Fruit fly (Drosophila melanogaster) ovary, adult (tissue): ENCODE results near the gene IntS10.

Experiments
- CG17801 ChIP-seq: fragments of 200-800 bp; optimal IDR thresholded peaks from 2 replicates; lab custom pipeline; 2019; ENCODE audit warnings: missing biosample characterization, mild to moderate bottlenecking, missing genetic modification characterization, moderate library complexity; ENCODE audit not compliant: partially characterized antibody

Gene IntS10

dm6 chr3L:3806330-3806729 is at the start of gene IntS10, which contains the start of the genes CG32264 and ntc:
Gene IntS10 (plus strand): TSS chr3L:3806710.
Gene CG32264 (minus strand): TSS chr3L:3806459.
Gene ntc (minus strand): TSS chr3L:3806459.
- peak; percentile 63 for TF ChIP-seq CG17801 (GFP tag; lab: Kevin White, UChicago)

dm6 chr3L:3758603-3759002 is 47.9 kb upstream of the IntS10 start:
- TF ChIP-seq CG17801 (GFP tag; lab: Kevin White, UChicago): no peak

dm6 chr3L:3760395-3760997 is 46.0 kb upstream of the IntS10 start:
- no peak for TF ChIP-seq CG17801 (GFP tag; lab: Kevin White, UChicago)

dm6 chr3L:3763335-3763734 is 43.2 kb upstream of the IntS10 start:
- no peak for TF ChIP-seq CG17801 (GFP tag; lab: Kevin White, UChicago)

dm6 chr3L:3764338-3764737 is 42.2 kb upstream of the IntS10 start:
- no peak for TF ChIP-seq CG17801 (GFP tag; lab: Kevin White, UChicago)

- TF ChIP-seq CG17801 (GFP tag; lab: Kevin White, UChicago): no peak
Observed at dm6 chr3L:3765782-3766520, 40.6 kb upstream of the IntS10 start.

- TF ChIP-seq CG17801 (GFP tag; lab: Kevin White, UChicago): no peak
Observed at dm6 chr3L:3766704-3767103, 39.8 kb upstream of the IntS10 start.

dm6 chr3L:3767825-3768224 is 38.7 kb upstream of the IntS10 start:
- TF ChIP-seq CG17801 (GFP tag; lab: Kevin White, UChicago): no peak

dm6 chr3L:3769157-3769556 is 37.4 kb upstream of the IntS10 start:
- TF ChIP-seq CG17801 (GFP tag; lab: Kevin White, UChicago): no peak

dm6 chr3L:3770823-3771222 is 35.7 kb upstream of the IntS10 start:
- no peak for TF ChIP-seq CG17801 (GFP tag; lab: Kevin White, UChicago)

- TF ChIP-seq CG17801 (GFP tag; lab: Kevin White, UChicago): peak; percentile 87
Observed at dm6 chr3L:3771406-3771935, 35.0 kb upstream of the IntS10 start.

- TF ChIP-seq CG17801 (GFP tag; lab: Kevin White, UChicago): peak; percentile 7
Observed at dm6 chr3L:3772284-3772987, 34.1 kb upstream of the IntS10 start.

dm6 chr3L:3773317-3773716 is 33.2 kb upstream of the IntS10 start:
- TF ChIP-seq CG17801 (GFP tag; lab: Kevin White, UChicago): no peak

- no peak for TF ChIP-seq CG17801 (GFP tag; lab: Kevin White, UChicago)
Observed at dm6 chr3L:3776559-3777097, 29.9 kb upstream of the IntS10 start.

dm6 chr3L:3778463-3778862 is 28.0 kb upstream of the IntS10 start:
- TF ChIP-seq CG17801 (GFP tag; lab: Kevin White, UChicago): no peak
